Worm (Caenorhabditis elegans): ENCODE results near the gene cyn-1.

DNA sequence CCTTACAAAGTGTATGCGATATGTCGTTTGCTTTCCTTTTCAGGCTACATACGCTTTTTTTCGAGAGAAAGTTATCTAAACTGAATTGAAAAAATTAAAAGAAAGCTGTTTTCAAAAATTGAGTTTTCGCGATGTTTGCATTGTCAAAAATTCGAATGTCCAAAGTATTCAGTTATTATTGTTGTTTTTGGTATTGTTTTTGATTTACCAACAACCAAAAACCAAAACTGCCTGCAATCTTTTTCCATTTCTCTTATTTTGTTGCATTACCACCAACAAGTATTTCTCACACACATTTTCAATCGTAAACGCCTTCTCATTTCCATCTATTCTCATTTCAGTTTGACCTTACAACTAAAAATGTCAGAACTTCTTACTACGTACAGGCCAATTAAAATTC is 27.1 kb upstream of the cyn-1 start, which contains the start of gene pepm-1:
- TF ChIP-seq ets-7 (tag; optimal IDR thresholded peaks at IDR 0.05) (no peak), ama-1 (optimal IDR thresholded peaks at IDR 0.05) (no peak), hmbx-1 (tag; optimal IDR thresholded peaks at IDR 0.05) (no peak), flt-1 (GFP tag; IDR thresholded peaks at IDR 0.05) (no peak), ceh-13 (GFP tag; optimal IDR thresholded peaks at IDR 0.05) (no peak), hmg-4 (GFP tag; optimal IDR thresholded peaks at IDR 0.05) (no peak), B0310.2 (tag; optimal IDR thresholded peaks at IDR 0.05) (no peak), aly-1 (tag; optimal IDR thresholded peaks at IDR 0.05) (no peak), ceh-36 (tag; optimal IDR thresholded peaks at IDR 0.05) (no peak), F13C5.2 (tag; optimal IDR thresholded peaks at IDR 0.05) (no peak), tra-4 (tag; optimal IDR thresholded peaks at IDR 0.05) (no peak), sea-1 (GFP tag; conservative IDR thresholded peaks at IDR 0.05) (no peak), tbx-37 (GFP tag; conservative IDR thresholded peaks at IDR 0.05) (no peak), tbx-11 (GFP tag; IDR thresholded peaks at IDR 0.05) (no peak)

All from whole organism, early embryonic.